Worm (Caenorhabditis elegans): ENCODE results near the gene sqrd-1.
A peak's percentile ranks its signal among the peaks of the same experiment; 100 is the strongest.

sqrd-1 gene

DNA sequence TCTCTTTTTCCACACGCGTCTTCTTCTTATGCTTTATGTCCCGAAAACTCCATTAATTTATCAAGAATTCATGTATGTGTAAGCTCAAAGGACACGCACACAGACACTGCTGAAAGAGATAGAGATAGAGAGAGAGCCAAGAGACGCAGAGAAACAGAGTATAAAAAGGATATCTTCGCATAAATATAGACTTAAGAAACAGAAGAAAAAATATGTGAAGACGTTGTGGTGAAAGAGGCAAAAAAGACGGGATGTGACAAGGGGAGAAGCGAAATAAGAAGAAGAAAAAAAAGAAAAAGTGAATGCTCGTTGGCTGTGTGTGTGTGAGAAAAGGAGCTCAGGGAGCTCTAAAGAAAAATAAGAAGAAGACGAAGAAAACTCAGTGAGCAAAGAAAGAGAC lies 41.1 kb downstream of the sqrd-1 start:
- peak; percentile 73 for TF ChIP-seq nhr-71 (tag; optimal IDR thresholded peaks at IDR 0.05)
- TF ChIP-seq mep-1 (tag; optimal IDR thresholded peaks at IDR 0.05), result peak; percentile 63
- TF ChIP-seq xbp-1 (tag; optimal IDR thresholded peaks at IDR 0.05), result peak; percentile 11
- TF ChIP-seq isw-1 (GFP tag; IDR thresholded peaks at IDR 0.05), result 0 out of 2 replicates have a peak, but pooled peaks have one; percentile 12
- TF ChIP-seq lin-13 (GFP tag; optimal IDR thresholded peaks at IDR 0.05), result no peak
- TF ChIP-seq nhr-76 (tag; optimal IDR thresholded peaks at IDR 0.05), result no peak
- TF ChIP-seq lin-39 (tag; optimal IDR thresholded peaks at IDR 0.05), result no peak
- no peak for TF ChIP-seq Y116A8C.19 (tag; optimal IDR thresholded peaks at IDR 0.05; ENCODE audit: borderline replicate concordance)
- no peak for TF ChIP-seq pqm-1 (tag; optimal IDR thresholded peaks at IDR 0.05)
- TF ChIP-seq zag-1 (tag; optimal IDR thresholded peaks at IDR 0.05), result peak; percentile 29
- no peak for TF ChIP-seq nhr-85 (tag)
- TF ChIP-seq ceh-82 (tag; optimal IDR thresholded peaks at IDR 0.05), result peak in 1 of 3 experiments; percentile 42
- TF ChIP-seq lsy-2 (tag; optimal IDR thresholded peaks at IDR 0.05), result peak; percentile 27 to 60
- peak; percentile 38 for TF ChIP-seq pax-3 (tag; optimal IDR thresholded peaks at IDR 0.05)
- TF ChIP-seq dsc-1 (tag; optimal IDR thresholded peaks at IDR 0.05), result peak; percentile 40
- TF ChIP-seq tbx-2 (tag; optimal IDR thresholded peaks at IDR 0.05), result peak; percentile 27
- no peak for TF ChIP-seq nhr-28 (tag; optimal IDR thresholded peaks at IDR 0.05)
- no peak for TF ChIP-seq sup-37 (GFP tag; optimal IDR thresholded peaks at IDR 0.05)
- peak; percentile 47 for TF ChIP-seq swsn-7 (tag; optimal IDR thresholded peaks at IDR 0.05)
- TF ChIP-seq unc-86 (tag; optimal IDR thresholded peaks at IDR 0.05), result peak; percentile 70
- no peak for TF ChIP-seq vab-15 (tag; optimal IDR thresholded peaks at IDR 0.05)
- TF ChIP-seq hlh-17 (GFP tag; optimal IDR thresholded peaks at IDR 0.05; ENCODE audit: borderline replicate concordance), result no peak
- TF ChIP-seq tlp-1 (tag; optimal IDR thresholded peaks at IDR 0.05), result no peak
- TF ChIP-seq ceh-63 (GFP tag; optimal IDR thresholded peaks at IDR 0.05), result no peak
- peak in 1 of 2 experiments; percentile 42 for TF ChIP-seq lin-35 (GFP tag; optimal IDR thresholded peaks at IDR 0.05)
- no peak for TF ChIP-seq pag-3 (tag; optimal IDR thresholded peaks at IDR 0.05; ENCODE audit: borderline replicate concordance, insufficient read depth)
- TF ChIP-seq ets-5 (GFP tag; IDR thresholded peaks at IDR 0.05), result no peak
- peak; percentile 44 for TF ChIP-seq snu-23 (GFP tag; optimal IDR thresholded peaks at IDR 0.05)
- TF ChIP-seq fkh-10 (GFP tag; optimal IDR thresholded peaks at IDR 0.05), result peak; percentile 77
- TF ChIP-seq elt-3 (tag; optimal IDR thresholded peaks at IDR 0.05), result no peak
- peak; percentile 62 for TF ChIP-seq nhr-47 (tag; optimal IDR thresholded peaks at IDR 0.05)
- TF ChIP-seq fos-1 (tag; optimal IDR thresholded peaks at IDR 0.05), result peak; percentile 0
- TF ChIP-seq fkh-8 (tag; optimal IDR thresholded peaks at IDR 0.05), result peak; percentile 73
- TF ChIP-seq hpl-2 (GFP tag; optimal IDR thresholded peaks at IDR 0.05), result no peak
- no peak for TF ChIP-seq unc-130 (tag; optimal IDR thresholded peaks at IDR 0.05)
- TF ChIP-seq ama-1 (optimal IDR thresholded peaks at IDR 0.05), result no peak
- peak; percentile 94 for TF ChIP-seq lin-14 (GFP tag; optimal IDR thresholded peaks at IDR 0.05)
- TF ChIP-seq egl-13 (tag; optimal IDR thresholded peaks at IDR 0.05), result peak; percentile 71
- peak in 1 of 3 experiments; percentile 19 for TF ChIP-seq dpl-1 (GFP tag; optimal IDR thresholded peaks at IDR 0.05)
- TF ChIP-seq efl-1 (optimal IDR thresholded peaks at IDR 0.05), result peak; percentile 32 to 33
- TF ChIP-seq efl-1 (GFP tag; optimal IDR thresholded peaks at IDR 0.05 in 1 of 2), result no peak
- no peak for TF ChIP-seq C34B4.2 (tag; optimal IDR thresholded peaks at IDR 0.05)
- no peak for TF ChIP-seq ceh-88 (GFP tag; IDR thresholded peaks at IDR 0.05)
- no peak for TF ChIP-seq C04F5.9 (tag; optimal IDR thresholded peaks at IDR 0.05)
- TF ChIP-seq aha-1 (tag; optimal IDR thresholded peaks at IDR 0.05), result no peak
- TF ChIP-seq fkh-4 (tag; optimal IDR thresholded peaks at IDR 0.05; ENCODE audit: borderline replicate concordance), result no peak
